Fruit fly (Drosophila melanogaster) whole organism: ENCODE data around the gene HBS1.

Experiments used
- EcR ChIP-seq, 2 experiments: fragments of >200 bp; optimal IDR thresholded peaks; 2 replicates each; lab custom pipeline; 2017; ENCODE audit warnings: missing biosample characterization in 2 of 2, missing genetic modification characterization in 2 of 2, missing genetic modification reagents in 2 of 2
- pan ChIP-seq: fragments of >200 bp; optimal IDR thresholded peaks from 2 replicates; lab custom pipeline; 2017

DNA sequence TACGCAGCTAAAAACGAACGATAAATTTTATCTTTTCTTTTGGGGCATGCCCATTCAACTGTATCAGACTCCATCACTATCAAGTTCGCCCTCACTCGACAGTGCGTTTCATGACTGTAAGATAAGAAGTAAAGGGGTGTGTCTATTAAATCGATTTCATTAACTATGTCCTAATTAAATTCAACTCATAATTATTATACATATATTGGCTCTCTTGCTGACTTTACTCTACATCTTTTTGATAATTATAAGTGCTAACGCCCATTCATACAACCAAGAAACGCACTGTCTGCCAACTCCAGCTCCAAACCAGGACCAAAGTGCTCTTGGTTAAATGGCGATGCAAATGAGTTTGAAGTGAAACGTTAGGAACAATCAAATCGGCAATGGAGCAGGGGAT, 3.8 kb upstream of the HBS1 start:
- no peak for TF ChIP-seq pan (lab: Kevin White, UChicago)
- no peak for TF ChIP-seq EcR (GFP tag; optimal IDR thresholded peaks at IDR 0.05; lab: Kevin White, UChicago)
